Worm (Caenorhabditis elegans) whole organism, L4 larva: ENCODE results near the gene nhr-65.

Source experiments
- T20F7.1 ChIP-seq: fragments of 200-800 bp; sonication (Bioruptor generic); optimal IDR thresholded peaks from 2 replicates; lab custom pipeline; 2018; ENCODE audit warnings: mild to moderate bottlenecking, missing genetic modification characterization, missing compliant biosample characterization
- ZK546.5 ChIP-seq, 2 experiments: sonication (generic microtip); optimal IDR thresholded peaks; 2 replicates each; lab custom pipeline; 2017; ENCODE audit warnings: missing biosample characterization in 2 of 2, missing genetic modification characterization in 2 of 2
- ama-1 ChIP-seq: fragments of 150-350 bp; optimal IDR thresholded peaks from 2 replicates; lab custom pipeline; 2014; ENCODE audit warnings: inconsistent platforms, mixed read lengths
- daf-8 ChIP-seq: fragments of 200-800 bp; sonication (Bioruptor generic); IDR thresholded peaks from 2 replicates; pipeline ENCODE4 v1.3.6; 2022; ENCODE audit warnings: missing genetic modification characterization, missing compliant biosample characterization
- nhr-237 ChIP-seq: sonication (generic microtip); optimal IDR thresholded peaks from 2 replicates; lab custom pipeline; 2017; ENCODE audit warnings: missing biosample characterization, missing genetic modification characterization
- saeg-2 ChIP-seq: fragments of 200-800 bp; sonication (Bioruptor generic); IDR thresholded peaks from 2 replicates; pipeline ENCODE4 v1.3.6; 2022; ENCODE audit warnings: missing genetic modification reagents, missing genetic modification characterization, missing compliant biosample characterization
- skn-1 ChIP-seq: fragments of 150-350 bp; optimal IDR thresholded peaks from 2 replicates; lab custom pipeline; 2014; ENCODE audit warnings: missing biosample characterization, missing genetic modification characterization
- snpc-1.2 ChIP-seq: fragments of 200-800 bp; sonication (Bioruptor generic); IDR thresholded peaks from 2 replicates; pipeline ENCODE4 v1.3.6; 2022; ENCODE audit warnings: missing genetic modification reagents, missing genetic modification characterization, missing compliant biosample characterization
- unc-62 ChIP-seq, 3 experiments: fragments of 150-350 bp in 1 of 3; sonication (generic microtip); optimal IDR thresholded peaks in 2 of 3; peaks in 1 of 3; 1 replicate in 1 of 3; 2 replicates in 2 of 3; lab custom pipeline; 2014 to 2017; ENCODE audit warnings: missing biosample characterization in 3 of 3, missing genetic modification characterization in 3 of 3, missing genetic modification reagents in 3 of 3, missing genotype in 1 of 3

- TF ChIP-seq snpc-1.2 (no peak), ama-1 (no peak), skn-1 (tag; lab: Kevin White, UChicago) (no peak), unc-62 (GFP tag; optimal IDR thresholded peaks at IDR 0.05 in 1 of 2; lab: Kevin White, UChicago) (no peak), unc-62 (tag; optimal IDR thresholded peaks at IDR 0.05; lab: Kevin White, UChicago) (no peak), nhr-237 (tag; lab: Kevin White, UChicago) (no peak), daf-8 (GFP tag; lab: Robert Waterston, UW) (no peak), ZK546.5 (tag; optimal IDR thresholded peaks at IDR 0.05; lab: Kevin White, UChicago) (no peak), T20F7.1 (GFP tag; lab: Kevin White, UChicago) (no peak), saeg-2 (GFP tag; lab: Robert Waterston, UW) (no peak)
These were observed 35.8 kb upstream of the nhr-65 start, which contains the start of gene C54E10.10 for ce11 chrV:18803260-18803659.
